Fruit fly (Drosophila melanogaster): ENCODE measurements around the gene Zmynd10.

Zmynd10 gene

dm6 chr3L:13032085-13032914 lies 6.1 kb upstream of the Zmynd10 start (continued):
- peak; percentile 67 for TF ChIP-seq fd64A (GFP tag; optimal IDR thresholded peaks at IDR 0.05)
- TF ChIP-seq Gsc (GFP tag; IDR thresholded peaks at IDR 0.05) = no peak
- TF ChIP-seq CG12104 (GFP tag; optimal IDR thresholded peaks at IDR 0.05) = no peak
- no peak for TF ChIP-seq bab2 (GFP tag; optimal IDR thresholded peaks at IDR 0.05)
- TF ChIP-seq Ets65A (GFP tag) = no peak
- TF ChIP-seq CG13775 (GFP tag; optimal IDR thresholded peaks at IDR 0.05) = peak; percentile 27
- no peak for TF ChIP-seq Rfx (GFP tag; IDR thresholded peaks at IDR 0.05)
- TF ChIP-seq MTF-1 (GFP tag; optimal IDR thresholded peaks at IDR 0.05; ENCODE audit: borderline replicate concordance) = no peak
- TF ChIP-seq CG3847 (GFP tag; IDR thresholded peaks at IDR 0.05) = no peak
- peak; percentile 13 for TF ChIP-seq CG4820 (GFP tag; optimal IDR thresholded peaks at IDR 0.05)
- no peak for TF ChIP-seq CG4404 (GFP tag; IDR thresholded peaks at IDR 0.05)
- no peak for TF ChIP-seq C15 (GFP tag; IDR thresholded peaks at IDR 0.05)
- no peak for TF ChIP-seq salm (tag; optimal IDR thresholded peaks at IDR 0.05)
- no peak for TF ChIP-seq CG14965 (GFP tag; optimal IDR thresholded peaks at IDR 0.05; ENCODE audit: borderline replicate concordance)
- TF ChIP-seq CG7372 (GFP tag; IDR thresholded peaks at IDR 0.05) = no peak
- TF ChIP-seq prd (optimal IDR thresholded peaks at IDR 0.05) = no peak
- TF ChIP-seq prd (GFP tag; IDR thresholded peaks at IDR 0.05) = no peak; the same call in 2 of the 3 replicates
- TF ChIP-seq CG2889 (GFP tag; IDR thresholded peaks at IDR 0.05) = no peak
- no peak for TF ChIP-seq zf30C (GFP tag; optimal IDR thresholded peaks at IDR 0.05)
- TF ChIP-seq ro (GFP tag; IDR thresholded peaks at IDR 0.05) = no peak
- no peak for TF ChIP-seq CG8478 (optimal IDR thresholded peaks at IDR 0.05)
- TF ChIP-seq gce (GFP tag; IDR thresholded peaks at IDR 0.05) = peak; percentile 61; the same call in 1 of the 3 replicates
- TF ChIP-seq Doc2 (GFP tag; IDR thresholded peaks at IDR 0.05) = no peak

DNA sequence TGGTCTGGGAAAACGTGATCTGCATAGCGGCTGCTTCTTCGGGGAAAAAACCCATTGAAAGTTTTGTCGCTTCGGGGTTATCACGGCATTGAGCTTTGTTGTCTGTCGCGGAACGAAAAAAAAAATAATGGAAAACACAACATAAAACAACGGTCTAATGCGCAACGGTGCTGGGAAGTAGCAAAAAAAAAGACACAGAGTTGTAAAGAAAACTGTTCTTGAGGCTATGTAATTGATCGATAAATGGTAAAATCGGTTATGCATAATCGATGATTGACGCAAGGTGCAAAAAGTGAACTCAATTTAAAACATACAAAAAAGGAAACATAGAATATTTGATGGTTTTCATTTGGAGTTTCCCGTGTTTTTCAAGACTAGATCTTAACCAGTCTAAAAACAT lies 5.1 kb upstream of the Zmynd10 start:
- no peak for TF ChIP-seq CG13296 (GFP tag; optimal IDR thresholded peaks at IDR 0.05)
- TF ChIP-seq sqz (GFP tag; optimal IDR thresholded peaks at IDR 0.05) = peak; percentile 16
- TF ChIP-seq CG12219 (GFP tag; optimal IDR thresholded peaks at IDR 0.05) = no peak
- peak; percentile 79 for TF ChIP-seq CG2116 (GFP tag; optimal IDR thresholded peaks at IDR 0.05)
- TF ChIP-seq stwl (tag; optimal IDR thresholded peaks at IDR 0.05) = peak; percentile 84
- no peak for TF ChIP-seq hth (optimal IDR thresholded peaks at IDR 0.05)

- peak; percentile 6; the same call in 1 of the 2 replicates for TF ChIP-seq CG31224 (GFP tag; IDR thresholded peaks at IDR 0.05)
- TF ChIP-seq fd96Cb (tag; optimal IDR thresholded peaks at IDR 0.05) = peak; percentile 6
- peak; percentile 40 for TF ChIP-seq oc (tag; optimal IDR thresholded peaks at IDR 0.05)
- TF ChIP-seq Ssrp (tag; optimal IDR thresholded peaks at IDR 0.05) = peak; percentile 1
- TF ChIP-seq abd-A (tag; optimal IDR thresholded peaks at IDR 0.05) = peak; percentile 37
- no peak for TF ChIP-seq CG14710 (tag; optimal IDR thresholded peaks at IDR 0.05)
- peak; percentile 3 for TF ChIP-seq CG10979 (tag; optimal IDR thresholded peaks at IDR 0.05)
- TF ChIP-seq row (GFP tag; IDR thresholded peaks at IDR 0.05) = peak; percentile 63
- TF ChIP-seq Ptx1 (GFP tag; IDR thresholded peaks at IDR 0.05) = no peak
- peak; percentile 7 for TF ChIP-seq NfI (GFP tag; optimal IDR thresholded peaks at IDR 0.05)
- peak; percentile 27 for TF ChIP-seq HHEX (GFP tag; optimal IDR thresholded peaks at IDR 0.05)
- peak; percentile 41 for TF ChIP-seq CG2712 (tag; optimal IDR thresholded peaks at IDR 0.05)
- TF ChIP-seq prd (optimal IDR thresholded peaks at IDR 0.05) = no peak
- peak; percentile 39; the same call in 1 of the 3 replicates for TF ChIP-seq prd (GFP tag; IDR thresholded peaks at IDR 0.05)
- 0 out of 3 replicates have a peak, but pooled peaks have one; percentile 35 for TF ChIP-seq CG17361 (GFP tag; IDR thresholded peaks at IDR 0.05)
- TF ChIP-seq nmo (GFP tag; optimal IDR thresholded peaks at IDR 0.05) = peak; percentile 15
- peak; percentile 37 for TF ChIP-seq CG30403 (GFP tag; optimal IDR thresholded peaks at IDR 0.05)
- TF ChIP-seq CG8924 (tag; optimal IDR thresholded peaks at IDR 0.05) = peak; percentile 22
- TF ChIP-seq Hr51 (GFP tag; optimal IDR thresholded peaks at IDR 0.05) = peak in 1 of 2 experiments; percentile 58
- TF ChIP-seq tgo (GFP tag; IDR thresholded peaks at IDR 0.05) = 0 out of 3 replicates have a peak, but pooled peaks have one; percentile 20
- TF ChIP-seq Med (GFP tag) = peak; percentile 61
Measured at dm6 chr3L:13030055-13030634, 3.9 kb upstream of the Zmynd10 start.
